Worm (Caenorhabditis elegans): Measurements from ENCODE around the gene C35D10.12.

Gene C35D10.12

DNA sequence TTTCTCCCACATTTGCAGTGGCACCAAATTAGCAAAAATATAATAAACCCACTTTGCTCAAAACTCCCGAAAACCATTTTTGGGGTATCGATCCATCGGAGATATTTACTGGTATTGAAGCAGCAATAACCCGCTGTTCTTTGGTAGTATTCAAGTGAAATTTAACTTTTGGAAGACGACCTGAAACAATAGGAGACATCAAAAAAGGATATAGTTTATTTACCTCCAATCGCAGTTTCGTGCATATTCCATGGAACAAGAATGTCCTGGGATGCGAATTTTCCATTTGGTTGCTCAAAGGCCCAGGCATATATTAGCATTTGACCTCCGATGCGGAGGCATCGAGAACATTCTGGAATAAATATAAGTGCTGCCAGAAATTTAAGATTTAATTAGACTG lies 1.2 kb downstream of the C35D10.12 start:
- no peak for TF ChIP-seq nhr-23 (tag; optimal IDR thresholded peaks at IDR 0.05)
- no peak for TF ChIP-seq ztf-4 (tag; optimal IDR thresholded peaks at IDR 0.05)
- TF ChIP-seq fos-1 (tag; optimal IDR thresholded peaks at IDR 0.05): no peak
- TF ChIP-seq skn-1 (tag; optimal IDR thresholded peaks at IDR 0.05): no peak
- TF ChIP-seq ceh-82 (tag; optimal IDR thresholded peaks at IDR 0.05): no peak
- TF ChIP-seq ZK546.5 (tag; optimal IDR thresholded peaks at IDR 0.05): no peak
- no peak for TF ChIP-seq nhr-11 (tag; optimal IDR thresholded peaks at IDR 0.05)

- no peak for TF ChIP-seq ama-1 (optimal IDR thresholded peaks at IDR 0.05)
- TF ChIP-seq peb-1 (tag; optimal IDR thresholded peaks at IDR 0.05): no peak
- TF ChIP-seq lsy-2 (tag; optimal IDR thresholded peaks at IDR 0.05): no peak
- TF ChIP-seq ceh-16 (tag; optimal IDR thresholded peaks at IDR 0.05): no peak
- no peak for TF ChIP-seq egl-27 (tag; optimal IDR thresholded peaks at IDR 0.05)
- no peak for TF ChIP-seq unc-39 (tag; optimal IDR thresholded peaks at IDR 0.05)
- TF ChIP-seq skn-1 (tag; optimal IDR thresholded peaks at IDR 0.05): no peak
- no peak for TF ChIP-seq blmp-1 (tag; optimal IDR thresholded peaks at IDR 0.05; ENCODE audit: insufficient read depth)
- no peak for TF ChIP-seq ceh-82 (tag; optimal IDR thresholded peaks at IDR 0.05)
Observed at ce11 chrIII:4870478-4870877, 4.1 kb downstream of the C35D10.12 start, which contains the start of gene gipc-1. TSS of gene gipc-1 (plus strand) at chrIII:4870778.

- TF ChIP-seq nhr-77 (tag; optimal IDR thresholded peaks at IDR 0.05) (no peak), peb-1 (tag; optimal IDR thresholded peaks at IDR 0.05) (no peak), ztf-1 (GFP tag; conservative IDR thresholded peaks at IDR 0.05) (no peak), ZK546.5 (tag; optimal IDR thresholded peaks at IDR 0.05) (no peak), nhr-6 (tag; optimal IDR thresholded peaks at IDR 0.05) (no peak), elt-3 (tag; optimal IDR thresholded peaks at IDR 0.05) (no peak), R02D3.7 (tag; optimal IDR thresholded peaks at IDR 0.05) (no peak), sem-4 (tag; optimal IDR thresholded peaks at IDR 0.05) (no peak), ama-1 (optimal IDR thresholded peaks at IDR 0.05) (no peak)
Observed at ce11 chrIII:4868643-4869042, 5.9 kb downstream of the C35D10.12 start, which contains the start of the genes msd-4 and C35D10.3. TSS of gene msd-4 (minus strand) at chrIII:4868743. TSS of gene C35D10.3 (plus strand) at chrIII:4868921.

DNA sequence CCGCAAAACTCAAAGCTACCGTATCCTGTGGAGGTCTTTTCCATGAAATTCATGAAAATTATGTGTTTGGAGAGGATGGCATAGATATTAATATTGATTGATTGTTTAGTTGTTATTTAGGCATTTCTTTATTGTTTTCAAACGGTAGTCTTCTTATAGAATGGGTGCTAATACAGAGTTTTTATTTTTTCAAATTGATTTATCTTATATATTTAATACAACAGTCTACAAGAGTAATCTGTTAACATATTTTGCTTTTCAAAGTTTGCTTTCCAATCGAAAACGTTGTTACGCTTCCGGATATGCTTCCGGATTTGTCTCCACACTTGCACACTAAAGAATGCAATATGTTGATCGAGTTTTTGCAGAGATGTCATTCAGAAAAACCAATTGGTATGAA lies 7.8 kb downstream of the C35D10.12 start, which contains the start of gene C35D10.17:
Gene C35D10.17 (plus strand): TSS at position 301 of the 400 bp plus-strand sequence.
- TF ChIP-seq nhr-23 (tag; optimal IDR thresholded peaks at IDR 0.05): no peak
- no peak for TF ChIP-seq unc-39 (tag; optimal IDR thresholded peaks at IDR 0.05)

- TF ChIP-seq sma-9 (GFP tag; optimal IDR thresholded peaks at IDR 0.05) (no peak), sma-9 (tag; optimal IDR thresholded peaks at IDR 0.05) (no peak), nhr-23 (tag; optimal IDR thresholded peaks at IDR 0.05) (no peak), lin-13 (GFP tag; optimal IDR thresholded peaks at IDR 0.05) (no peak)
Observed at ce11 chrIII:4863127-4863526, 11.4 kb downstream of the C35D10.12 start, which contains the start of gene coq-8. TSS of gene coq-8 (plus strand) at chrIII:4863427.

DNA sequence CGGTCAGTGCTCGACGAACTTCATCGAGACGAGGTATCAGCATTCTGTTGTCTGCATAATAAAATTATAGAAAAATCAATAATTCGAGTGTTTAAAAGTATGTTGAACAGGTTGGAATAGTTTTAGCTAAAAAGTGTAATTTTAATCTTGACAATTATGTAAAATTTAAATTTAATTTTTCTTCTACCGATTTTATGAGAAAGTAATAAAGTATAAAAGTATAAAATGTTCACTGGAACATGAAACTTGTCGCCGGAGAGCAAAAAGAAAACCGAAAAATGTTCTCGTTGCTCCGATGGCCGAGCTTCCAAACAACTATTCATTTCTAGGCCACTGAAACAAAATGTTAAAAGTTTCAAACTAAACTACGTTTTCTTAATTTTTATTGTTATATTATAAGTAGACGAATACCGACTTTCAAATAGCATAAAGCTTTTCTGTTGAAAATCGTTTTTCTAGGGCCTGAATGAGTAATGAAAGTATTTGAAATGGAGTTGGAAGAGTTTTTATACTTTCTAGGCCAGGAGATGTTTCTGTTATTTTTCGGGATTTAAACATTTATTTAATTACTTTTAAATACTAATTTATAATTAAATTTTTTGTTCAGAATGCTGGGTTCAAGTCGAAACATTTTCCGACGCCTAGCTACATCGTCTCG lies 12.7 kb downstream of the C35D10.12 start, which contains the start of the genes C35D10.10 and C35D10.5:
Gene C35D10.10 (minus strand): TSS at position 51 of the 658 bp plus-strand sequence.
Gene C35D10.5 (plus strand): TSS at position 608 of the 658 bp plus-strand sequence.
- TF ChIP-seq F13H6.1 (tag; optimal IDR thresholded peaks at IDR 0.05) (no peak), unc-55 (GFP tag; optimal IDR thresholded peaks at IDR 0.05) (peak; percentile 33), ZK546.5 (tag; optimal IDR thresholded peaks at IDR 0.05) (no peak)

- TF ChIP-seq ztf-11 (tag; optimal IDR thresholded peaks at IDR 0.05): no peak
- TF ChIP-seq unc-62 (GFP tag; optimal IDR thresholded peaks at IDR 0.05): no peak
- TF ChIP-seq lsy-2 (tag; optimal IDR thresholded peaks at IDR 0.05): no peak
- no peak for TF ChIP-seq sma-3 (GFP tag; optimal IDR thresholded peaks at IDR 0.05)
- no peak for TF ChIP-seq lin-11 (tag; optimal IDR thresholded peaks at IDR 0.05)
- TF ChIP-seq aly-2 (tag; optimal IDR thresholded peaks at IDR 0.05): no peak
- TF ChIP-seq mbf-1 (tag; optimal IDR thresholded peaks at IDR 0.05): no peak
- no peak for TF ChIP-seq lin-13 (GFP tag; optimal IDR thresholded peaks at IDR 0.05)
- TF ChIP-seq egl-27 (tag; optimal IDR thresholded peaks at IDR 0.05): no peak
- TF ChIP-seq ZK546.5 (tag; optimal IDR thresholded peaks at IDR 0.05): no peak
- TF ChIP-seq crh-2 (tag; optimal IDR thresholded peaks at IDR 0.05): no peak
- no peak for TF ChIP-seq nhr-21 (tag; optimal IDR thresholded peaks at IDR 0.05)
- no peak for TF ChIP-seq nhr-25 (tag; optimal IDR thresholded peaks at IDR 0.05)
- TF ChIP-seq nhr-23 (tag; optimal IDR thresholded peaks at IDR 0.05): no peak
- no peak for TF ChIP-seq dmd-4 (tag; optimal IDR thresholded peaks at IDR 0.05)
- TF ChIP-seq blmp-1 (tag; optimal IDR thresholded peaks at IDR 0.05; ENCODE audit: insufficient read depth): no peak
- TF ChIP-seq peb-1 (tag; optimal IDR thresholded peaks at IDR 0.05): no peak
- no peak for TF ChIP-seq nhr-10 (tag; optimal IDR thresholded peaks at IDR 0.05)
- no peak for TF ChIP-seq F13H6.1 (tag; optimal IDR thresholded peaks at IDR 0.05)
- no peak for TF ChIP-seq nhr-237 (tag; optimal IDR thresholded peaks at IDR 0.05)
Observed at ce11 chrIII:4859039-4859438, 15.5 kb downstream of the C35D10.12 start, which contains the start of gene C35D10.6. TSS of gene C35D10.6 (plus strand) at chrIII:4859339.
